Fruit fly (Drosophila melanogaster): Measurements from ENCODE around the gene Lectin-galC1.

DNA sequence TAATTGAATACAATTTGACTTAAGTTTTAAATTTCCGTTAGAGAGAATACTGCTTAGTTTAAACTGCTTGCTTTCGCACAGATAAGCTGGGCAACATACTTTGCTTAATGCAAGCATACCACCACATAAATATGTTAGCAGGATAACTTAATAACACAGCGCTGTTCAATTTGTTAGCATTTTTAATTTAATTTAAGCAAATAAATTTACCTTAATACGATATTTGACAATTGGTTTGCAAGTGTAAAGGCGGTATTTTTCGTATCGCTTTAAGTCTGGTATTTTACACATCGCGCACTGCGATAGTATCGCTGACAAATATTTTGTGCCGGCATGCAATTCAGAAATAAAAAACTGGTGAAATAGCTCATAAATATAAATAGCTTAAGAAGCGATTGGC, 13.1 kb downstream of the Lectin-galC1 start, which contains the start of gene RtcB:
- TF ChIP-seq Eip78C (GFP tag), result peak; percentile 36
- TF ChIP-seq Blimp-1 (GFP tag; optimal IDR thresholded peaks at IDR 0.05), result no peak
- TF ChIP-seq CG4318 (GFP tag; optimal IDR thresholded peaks at IDR 0.05), result no peak
- no peak for TF ChIP-seq OdsH (GFP tag; optimal IDR thresholded peaks at IDR 0.05)
- no peak for TF ChIP-seq CG34406 (GFP tag; optimal IDR thresholded peaks at IDR 0.05)
- no peak for TF ChIP-seq CG32006 (GFP tag; optimal IDR thresholded peaks at IDR 0.05)
- no peak for TF ChIP-seq fkh (GFP tag; optimal IDR thresholded peaks at IDR 0.05)
- no peak for TF ChIP-seq cyc (GFP tag; optimal IDR thresholded peaks at IDR 0.05)
- TF ChIP-seq Smox (GFP tag; optimal IDR thresholded peaks at IDR 0.05), result no peak
- TF ChIP-seq Eip75B (GFP tag; optimal IDR thresholded peaks at IDR 0.05), result no peak
- no peak for TF ChIP-seq Met (GFP tag; optimal IDR thresholded peaks at IDR 0.05)
- no peak for TF ChIP-seq salr (GFP tag; optimal IDR thresholded peaks at IDR 0.05)

All from whole organism, prepupa.